Worm (Caenorhabditis elegans) whole organism, young adult: ENCODE data around the gene F13C5.5.
A peak's percentile ranks its signal among the peaks of the same experiment; 100 is the strongest.

Source experiments
- F57C9.4 ChIP-seq: sonication (generic microtip); optimal IDR thresholded peaks from 2 replicates; lab custom pipeline; 2017; ENCODE audit warnings: mild to moderate bottlenecking, missing genetic modification characterization, missing compliant biosample characterization
- ZK185.1 ChIP-seq: sonication (generic microtip); optimal IDR thresholded peaks from 2 replicates; lab custom pipeline; 2016; ENCODE audit warnings: mild to moderate bottlenecking, missing genetic modification characterization, missing compliant biosample characterization; ENCODE audit not compliant: poor library complexity, severe bottlenecking
- akir-1 ChIP-seq: fragments of 200-800 bp; sonication (Bioruptor generic); optimal IDR thresholded peaks from 2 replicates; lab custom pipeline; 2018; ENCODE audit warnings: mild to moderate bottlenecking, missing genetic modification characterization, moderate library complexity, missing compliant biosample characterization
- bed-2 ChIP-seq: fragments of 200-800 bp; sonication (Bioruptor generic); IDR thresholded peaks from 2 replicates; pipeline ENCODE4 v1.3.6; 2022; ENCODE audit warnings: missing genetic modification reagents, missing genetic modification characterization, missing compliant biosample characterization
- die-1 ChIP-seq: sonication (generic microtip); optimal IDR thresholded peaks from 2 replicates; lab custom pipeline; 2016; ENCODE audit warnings: missing genotype, mild to moderate bottlenecking, missing genetic modification characterization, missing compliant biosample characterization
- him-1 ChIP-seq: sonication (generic microtip); optimal IDR thresholded peaks from 2 replicates; lab custom pipeline; 2016; ENCODE audit warnings: missing genotype, missing genetic modification reagents, missing genetic modification characterization, missing compliant biosample characterization
- hlh-12 ChIP-seq: sonication (generic microtip); optimal IDR thresholded peaks from 2 replicates; lab custom pipeline; 2016; ENCODE audit warnings: missing genetic modification characterization, missing compliant biosample characterization
- lin-40 ChIP-seq: sonication (generic microtip); optimal IDR thresholded peaks from 2 replicates; lab custom pipeline; 2016; ENCODE audit warnings: missing genetic modification characterization, mild to moderate bottlenecking, missing compliant biosample characterization, missing genotype, missing genetic modification reagents
- lsy-27 ChIP-seq: sonication (generic microtip); optimal IDR thresholded peaks from 2 replicates; lab custom pipeline; 2017; ENCODE audit warnings: missing genetic modification characterization, mild to moderate bottlenecking, missing compliant biosample characterization, antibody characterized with exemption, missing genotype, borderline replicate concordance; ENCODE audit not compliant: insufficient read depth
- pbrm-1 ChIP-seq: fragments of 200-800 bp; sonication (Bioruptor generic); IDR thresholded peaks from 2 replicates; pipeline ENCODE4 v1.3.6; 2022; ENCODE audit warnings: missing genetic modification reagents, missing genetic modification characterization, missing compliant biosample characterization
- snpc-4 ChIP-seq, 5 experiments: fragments of 150-350 bp in 1 of 5; sonication (generic microtip) in 4 of 5; optimal IDR thresholded peaks; 2 replicates each; lab custom pipeline; 2014 to 2018; ENCODE audit warnings: missing genetic modification characterization in 5 of 5, missing biosample characterization in 3 of 5, antibody characterized with exemption in 2 of 5, mild to moderate bottlenecking in 2 of 5, missing compliant biosample characterization in 2 of 5, missing genotype in 2 of 5, moderate library complexity in 2 of 5, missing genetic modification reagents in 1 of 5
- unc-62 ChIP-seq: fragments of 150-350 bp; optimal IDR thresholded peaks from 2 replicates; lab custom pipeline; 2014; ENCODE audit warnings: missing biosample characterization, missing genetic modification reagents, missing genetic modification characterization

DNA sequence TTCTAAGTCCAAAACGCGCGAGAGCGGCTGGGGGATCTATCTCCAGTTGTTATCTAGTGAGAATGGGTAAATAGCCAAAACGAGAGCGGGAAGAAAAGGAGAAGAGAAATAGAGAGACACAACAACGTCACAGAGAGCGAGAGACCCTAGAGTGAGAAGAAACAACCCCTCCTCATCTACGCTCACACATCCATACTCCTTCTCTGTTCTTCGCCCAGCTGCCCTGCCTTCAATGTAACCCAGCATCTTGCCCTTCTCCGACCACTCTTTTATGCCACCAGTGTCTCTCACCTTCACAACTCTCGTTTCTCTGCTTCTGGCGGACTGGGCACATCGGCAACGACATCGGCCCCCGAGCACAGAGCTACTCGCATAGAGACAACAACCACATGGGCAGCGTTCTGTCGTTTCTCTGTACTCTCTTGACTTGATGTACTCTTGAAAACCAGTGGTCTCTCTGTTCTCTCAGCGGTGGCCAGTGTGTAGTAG lies 15.0 kb downstream of the F13C5.5 start:
- peak; percentile 47 for TF ChIP-seq die-1 (tag; lab: Kevin White, UChicago)
- TF ChIP-seq ZK185.1 = peak; percentile 89
- peak; percentile 10 for TF ChIP-seq snpc-4 (GFP tag; optimal IDR thresholded peaks at IDR 0.05; lab: Kevin White, UChicago)
- peak in 2 of 4 experiments; percentile 72 to 77 for TF ChIP-seq snpc-4 (tag; optimal IDR thresholded peaks at IDR 0.05; lab: Kevin White, UChicago)
- no peak for TF ChIP-seq akir-1 (GFP tag; lab: Kevin White, UChicago)
- no peak for TF ChIP-seq lsy-27
- TF ChIP-seq hlh-12 = no peak
- TF ChIP-seq F57C9.4 (tag; lab: Kevin White, UChicago) = no peak
- TF ChIP-seq bed-2 (GFP tag; lab: Robert Waterston, UW) = no peak
- TF ChIP-seq unc-62 (GFP tag; lab: Kevin White, UChicago) = no peak
- peak; percentile 50; the same call in 1 of the 2 replicates for TF ChIP-seq pbrm-1 (GFP tag; lab: Robert Waterston, UW)
- TF ChIP-seq him-1 = no peak
- TF ChIP-seq lin-40 (tag; lab: Kevin White, UChicago) = peak; percentile 85
